Fruit fly (Drosophila melanogaster) whole organism, embryonic: ENCODE data around the gene Usp8.
A peak's percentile ranks its signal among the peaks of the same experiment; 100 is the strongest.

Experiments used
- Antp ChIP-seq: fragments of 200-800 bp; sonication (Bioruptor generic); optimal IDR thresholded peaks from 3 replicates; lab custom pipeline; 2016; ENCODE audit warnings: missing biosample characterization, missing genetic modification characterization
- B-H2 ChIP-seq: fragments of 200-800 bp; sonication (Bioruptor generic); optimal IDR thresholded peaks from 2 replicates; lab custom pipeline; 2018; ENCODE audit warnings: missing biosample characterization, mild to moderate bottlenecking, missing genetic modification characterization
- CG10979 ChIP-seq: fragments of 200-800 bp; sonication (Bioruptor generic); optimal IDR thresholded peaks from 2 replicates; lab custom pipeline; 2018; ENCODE audit warnings: missing biosample characterization, mild to moderate bottlenecking, missing genetic modification characterization, moderate library complexity
- CG17568 ChIP-seq: fragments of 200-800 bp; sonication (Bioruptor generic); optimal IDR thresholded peaks from 2 replicates; lab custom pipeline; 2018; ENCODE audit warnings: missing biosample characterization, mild to moderate bottlenecking, missing genetic modification characterization, moderate library complexity
- CG30020 ChIP-seq: fragments of 200-800 bp; optimal IDR thresholded peaks from 2 replicates; lab custom pipeline; 2019; ENCODE audit warnings: missing biosample characterization, mild to moderate bottlenecking, missing genetic modification characterization, moderate library complexity
- CG3163 ChIP-seq: fragments of 200-800 bp; sonication (Bioruptor generic); optimal IDR thresholded peaks from 3 replicates; lab custom pipeline; 2016; ENCODE audit warnings: missing biosample characterization, missing genetic modification characterization
- CG34422 ChIP-seq: fragments of 200-800 bp; sonication (Bioruptor generic); IDR thresholded peaks from 3 replicates; pipeline ENCODE4 v1.3.6; 2022; ENCODE audit warnings: missing biosample characterization, missing genetic modification characterization
- CG3847 ChIP-seq: fragments of 200-800 bp; sonication (Bioruptor generic); IDR thresholded peaks from 2 replicates; pipeline ENCODE4 v1.3.6; 2022; ENCODE audit warnings: missing biosample characterization, missing genetic modification characterization
- CG4360 ChIP-seq: fragments of 200-800 bp; sonication (Bioruptor generic); IDR thresholded peaks from 2 replicates; pipeline ENCODE4 v1.3.6; 2022; ENCODE audit warnings: missing biosample characterization, missing genetic modification characterization
- CG4730 ChIP-seq: fragments of 200-800 bp; sonication (Bioruptor generic); IDR thresholded peaks from 2 replicates; pipeline ENCODE4 v1.3.6; 2022; ENCODE audit warnings: missing biosample characterization, missing genetic modification characterization
- CG4820 ChIP-seq: fragments of 200-800 bp; sonication (Bioruptor generic); optimal IDR thresholded peaks from 3 replicates; lab custom pipeline; 2016; ENCODE audit warnings: missing biosample characterization, missing genetic modification characterization
- CG5180 ChIP-seq: fragments of 200-800 bp; sonication (Bioruptor generic); optimal IDR thresholded peaks from 3 replicates; lab custom pipeline; 2017; ENCODE audit warnings: missing biosample characterization, missing genetic modification characterization, mild to moderate bottlenecking, moderate library complexity, missing genetic modification reagents
- CG7786 ChIP-seq: fragments of 200-800 bp; sonication (Bioruptor generic); optimal IDR thresholded peaks from 2 replicates; lab custom pipeline; 2016; ENCODE audit warnings: missing biosample characterization, missing genetic modification characterization
- CG8359 ChIP-seq: fragments of 200-800 bp; sonication (Bioruptor generic); optimal IDR thresholded peaks from 2 replicates; lab custom pipeline; 2017; ENCODE audit warnings: missing biosample characterization, mild to moderate bottlenecking, missing genetic modification characterization, borderline replicate concordance
- Dad ChIP-seq: fragments of 200-800 bp; sonication (Bioruptor generic); optimal IDR thresholded peaks from 3 replicates; lab custom pipeline; 2016; ENCODE audit warnings: missing biosample characterization, missing genetic modification characterization
- Dip2 ChIP-seq: fragments of 200-800 bp; sonication (Bioruptor generic); IDR thresholded peaks from 2 replicates; pipeline ENCODE4 v1.3.6; 2022; ENCODE audit warnings: missing biosample characterization, missing genetic modification characterization
- Dip3 ChIP-seq: fragments of 200-800 bp; sonication (Bioruptor generic); optimal IDR thresholded peaks from 3 replicates; lab custom pipeline; 2016; ENCODE audit warnings: missing biosample characterization, missing genetic modification characterization
- Ets65A ChIP-seq: fragments of 200-800 bp; sonication (Bioruptor generic); peaks from one replicate; lab custom pipeline; 2016; ENCODE audit warnings: missing biosample characterization, missing genetic modification characterization
- GATAe ChIP-seq: fragments of 200-800 bp; sonication (Bioruptor generic); conservative IDR thresholded peaks from 2 replicates; pipeline ENCODE4 v1.3.6; 2022; ENCODE audit warnings: missing biosample characterization, missing genetic modification characterization
- Gsc ChIP-seq: fragments of 200-800 bp; sonication (Bioruptor generic); IDR thresholded peaks from 2 replicates; pipeline ENCODE4 v1.3.6; 2022; ENCODE audit warnings: missing biosample characterization, missing genetic modification characterization
- Hand ChIP-seq: fragments of 200-800 bp; sonication (Bioruptor generic); optimal IDR thresholded peaks from 2 replicates; lab custom pipeline; 2017; ENCODE audit warnings: mild to moderate bottlenecking, missing biosample characterization, missing genetic modification reagents, missing genetic modification characterization
- Hey ChIP-seq: fragments of 200-800 bp; sonication (Bioruptor generic); optimal IDR thresholded peaks from 3 replicates; lab custom pipeline; 2018; ENCODE audit warnings: missing biosample characterization, mild to moderate bottlenecking, missing genetic modification characterization
- Hsf ChIP-seq: fragments of 200-800 bp; sonication (Bioruptor generic); optimal IDR thresholded peaks from 3 replicates; lab custom pipeline; 2016; ENCODE audit warnings: missing biosample characterization, missing genetic modification characterization
- Lpt ChIP-seq: fragments of >200 bp; optimal IDR thresholded peaks from 2 replicates; lab custom pipeline; 2018; ENCODE audit warnings: missing biosample characterization, missing genetic modification characterization
- Mes4 ChIP-seq: fragments of 200-800 bp; sonication (Bioruptor generic); optimal IDR thresholded peaks from 2 replicates; lab custom pipeline; 2016; ENCODE audit warnings: missing biosample characterization, missing genetic modification characterization
- Nf-YA ChIP-seq: fragments of 200-800 bp; sonication (Bioruptor generic); IDR thresholded peaks from 2 replicates; pipeline ENCODE4 v1.3.6; 2022; ENCODE audit warnings: missing biosample characterization, missing genetic modification characterization
- Ptx1 ChIP-seq: fragments of 200-800 bp; sonication (Bioruptor generic); IDR thresholded peaks from 2 replicates; pipeline ENCODE4 v1.3.6; 2022; ENCODE audit warnings: missing biosample characterization, missing genetic modification characterization
- Ravus ChIP-seq: fragments of 200-800 bp; sonication (Bioruptor generic); IDR thresholded peaks from 2 replicates; pipeline ENCODE4 v1.3.6; 2022; ENCODE audit warnings: missing biosample characterization, missing genetic modification characterization
- Rfx ChIP-seq: fragments of 200-800 bp; sonication (Bioruptor generic); IDR thresholded peaks from 2 replicates; pipeline ENCODE4 v1.3.6; 2022; ENCODE audit warnings: missing biosample characterization, missing genetic modification characterization
- Taf1 ChIP-seq: fragments of 200-800 bp; sonication (Bioruptor generic); IDR thresholded peaks from 2 replicates; pipeline ENCODE4 v1.3.6; 2022; ENCODE audit warnings: missing biosample characterization, missing genetic modification characterization
- ap ChIP-seq: fragments of 200-800 bp; sonication (Bioruptor generic); IDR thresholded peaks from 2 replicates; pipeline ENCODE4 v1.3.6; 2022; ENCODE audit warnings: missing biosample characterization, missing genetic modification characterization
- bab2 ChIP-seq: fragments of 200-800 bp; sonication (Bioruptor generic); optimal IDR thresholded peaks from 2 replicates; lab custom pipeline; 2016; ENCODE audit warnings: missing biosample characterization, missing genetic modification characterization
- cato ChIP-seq: fragments of 200-800 bp; sonication (Bioruptor generic); optimal IDR thresholded peaks from 2 replicates; lab custom pipeline; 2016; ENCODE audit warnings: missing biosample characterization, missing genetic modification characterization, borderline replicate concordance
- caup ChIP-seq: fragments of 200-800 bp; sonication (Bioruptor generic); optimal IDR thresholded peaks from 3 replicates; lab custom pipeline; 2017; ENCODE audit warnings: missing biosample characterization, mild to moderate bottlenecking, missing genetic modification characterization, moderate library complexity; ENCODE audit not compliant: severe bottlenecking
- grn ChIP-seq: fragments of 200-800 bp; sonication (Bioruptor generic); optimal IDR thresholded peaks from 3 replicates; lab custom pipeline; 2017; ENCODE audit warnings: missing biosample characterization, missing genetic modification characterization
- insv ChIP-seq, 2 experiments: fragments of 200-800 bp; sonication (Bioruptor generic); optimal IDR thresholded peaks; 3 replicates each; lab custom pipeline; 2016 to 2018; ENCODE audit warnings: missing biosample characterization in 2 of 2, missing genetic modification characterization in 2 of 2
- jigr1 ChIP-seq: fragments of 200-800 bp; sonication (Bioruptor generic); IDR thresholded peaks from 3 replicates; pipeline ENCODE4 v1.3.6; 2022; ENCODE audit warnings: missing biosample characterization, missing genetic modification characterization
- jing ChIP-seq: fragments of 200-800 bp; sonication (Bioruptor generic); optimal IDR thresholded peaks from 2 replicates; lab custom pipeline; 2018; ENCODE audit warnings: missing biosample characterization, mild to moderate bottlenecking, missing genetic modification characterization
- jumu ChIP-seq: fragments of 200-800 bp; sonication (Bioruptor generic); optimal IDR thresholded peaks from 3 replicates; lab custom pipeline; 2016; ENCODE audit warnings: missing biosample characterization, missing genetic modification characterization
- knrl ChIP-seq: fragments of 200-800 bp; sonication (Bioruptor generic); IDR thresholded peaks from 3 replicates; pipeline ENCODE4 v1.3.6; 2022; ENCODE audit warnings: missing biosample characterization, missing genetic modification characterization; ENCODE audit not compliant: partially characterized antibody
- lab ChIP-seq: fragments of 200-800 bp; sonication (Bioruptor generic); optimal IDR thresholded peaks from 3 replicates; lab custom pipeline; 2017; ENCODE audit warnings: missing biosample characterization, missing genetic modification characterization, mild to moderate bottlenecking, moderate library complexity, missing genetic modification reagents
- lbe ChIP-seq: fragments of 200-800 bp; sonication (Bioruptor generic); optimal IDR thresholded peaks from 2 replicates; lab custom pipeline; 2016; ENCODE audit warnings: missing biosample characterization, mild to moderate bottlenecking, missing genetic modification characterization
- nmo ChIP-seq: fragments of 200-800 bp; sonication (Bioruptor generic); optimal IDR thresholded peaks from 2 replicates; lab custom pipeline; 2018; ENCODE audit warnings: missing biosample characterization, mild to moderate bottlenecking, missing genetic modification characterization, moderate library complexity
- otp ChIP-seq: fragments of 200-800 bp; sonication (Bioruptor generic); IDR thresholded peaks from 3 replicates; pipeline ENCODE4, ENCODE4 v1.3.6; 2022; ENCODE audit warnings: missing biosample characterization, missing genetic modification characterization
- repo ChIP-seq: fragments of 200-800 bp; sonication (Bioruptor generic); optimal IDR thresholded peaks from 2 replicates; lab custom pipeline; 2016; ENCODE audit warnings: missing biosample characterization, missing genetic modification characterization
- ssp ChIP-seq: fragments of 200-800 bp; sonication (Bioruptor generic); IDR thresholded peaks from 2 replicates; pipeline ENCODE4 v1.3.6; 2022; ENCODE audit warnings: missing biosample characterization, missing genetic modification characterization
- sug ChIP-seq: fragments of 200-800 bp; optimal IDR thresholded peaks from 2 replicates; lab custom pipeline; 2019; ENCODE audit warnings: missing biosample characterization, mild to moderate bottlenecking, missing genetic modification characterization, moderate library complexity
- tll ChIP-seq, 2 experiments: fragments of 200-800 bp in 1 of 2; fragments of >200 bp in 1 of 2; sonication (Bioruptor generic) in 1 of 2; optimal IDR thresholded peaks; 2 replicates each; lab custom pipeline; 2017 to 2019; ENCODE audit warnings: missing biosample characterization in 2 of 2, missing genetic modification characterization in 2 of 2, mild to moderate bottlenecking in 1 of 2, moderate library complexity in 1 of 2
- tup ChIP-seq: fragments of 200-800 bp; sonication (Bioruptor generic); optimal IDR thresholded peaks from 2 replicates; lab custom pipeline; 2016; ENCODE audit warnings: missing biosample characterization, mild to moderate bottlenecking, missing genetic modification characterization, moderate library complexity
- vvl ChIP-seq: fragments of 200-800 bp; sonication (Bioruptor generic); IDR thresholded peaks from 2 replicates; pipeline ENCODE4 v1.3.6; 2022; ENCODE audit warnings: missing biosample characterization, missing genetic modification characterization
- zen ChIP-seq: fragments of 200-800 bp; sonication (Bioruptor generic); optimal IDR thresholded peaks from 3 replicates; lab custom pipeline; 2018; ENCODE audit warnings: missing biosample characterization, mild to moderate bottlenecking, missing genetic modification characterization, moderate library complexity

The Usp8 gene

DNA sequence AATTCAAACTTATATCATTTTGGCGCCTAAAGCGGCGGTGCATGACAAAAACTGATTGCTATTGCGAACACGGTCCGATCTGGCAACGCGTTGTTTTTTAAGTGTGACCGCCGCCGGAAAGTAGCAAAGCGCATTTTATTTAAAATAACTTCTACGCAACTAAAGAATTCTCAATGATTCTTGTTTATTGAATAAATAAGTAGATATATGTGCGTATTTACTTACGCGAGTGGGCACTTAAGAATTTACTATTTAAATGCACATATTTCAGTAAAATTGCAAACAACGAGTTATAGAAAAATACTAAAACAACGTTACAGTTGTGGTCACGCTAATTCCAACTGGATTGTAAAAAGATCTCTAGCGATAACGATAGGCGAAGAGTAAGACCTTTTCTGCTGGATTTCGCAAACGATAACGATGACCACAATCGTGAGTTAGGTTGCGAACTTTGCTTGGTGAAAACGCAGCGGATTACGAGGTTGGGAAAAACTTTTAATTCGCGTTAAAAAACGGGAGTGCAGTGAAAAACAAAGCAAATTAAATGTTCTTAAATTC lies 21.9 kb downstream of the Usp8 start (continued):
- TF ChIP-seq tup (GFP tag; lab: Kevin White, UChicago), result no peak
- no peak for TF ChIP-seq caup (GFP tag; lab: Kevin White, UChicago)
- TF ChIP-seq lbe (GFP tag; lab: Kevin White, UChicago), result no peak
- TF ChIP-seq CG3847 (GFP tag; lab: Robert Waterston, UW), result peak; percentile 70
- no peak for TF ChIP-seq Hey (tag; lab: Kevin White, UChicago)
- no peak for TF ChIP-seq CG4360 (GFP tag; lab: Robert Waterston, UW)
- TF ChIP-seq CG4820 (GFP tag; lab: Kevin White, UChicago), result no peak
- no peak for TF ChIP-seq Antp (GFP tag; lab: Kevin White, UChicago)
- TF ChIP-seq Hand (GFP tag; lab: Kevin White, UChicago), result no peak
- no peak for TF ChIP-seq zen (tag; lab: Kevin White, UChicago)
- peak; percentile 17 for TF ChIP-seq CG3163 (GFP tag; lab: Kevin White, UChicago)
- peak; percentile 36 for TF ChIP-seq Dip3 (GFP tag; lab: Kevin White, UChicago)
- TF ChIP-seq CG30020 (tag; lab: Kevin White, UChicago), result peak; percentile 23
- TF ChIP-seq sug (tag; lab: Kevin White, UChicago), result no peak
- TF ChIP-seq Taf1 (GFP tag; lab: Robert Waterston, UW), result no peak
- TF ChIP-seq tll (GFP tag; optimal IDR thresholded peaks at IDR 0.05; lab: Kevin White, UChicago), result no peak
- TF ChIP-seq Gsc (GFP tag; lab: Robert Waterston, UW), result no peak
- TF ChIP-seq ssp (GFP tag; lab: Robert Waterston, UW), result no peak
- no peak for TF ChIP-seq bab2 (GFP tag; lab: Kevin White, UChicago)
- TF ChIP-seq CG5180 (GFP tag; lab: Kevin White, UChicago), result no peak
- TF ChIP-seq otp (GFP tag; lab: Robert Waterston, UW), result no peak
- no peak for TF ChIP-seq grn
- TF ChIP-seq Hsf (GFP tag; lab: Kevin White, UChicago), result peak; percentile 6
- TF ChIP-seq cato (GFP tag; lab: Kevin White, UChicago), result no peak
- TF ChIP-seq Dad (GFP tag; lab: Kevin White, UChicago), result no peak
- TF ChIP-seq knrl (GFP tag; lab: Robert Waterston, UW), result peak; percentile 61; the same call in 2 of the 3 replicates
- no peak for TF ChIP-seq Nf-YA (GFP tag; lab: Robert Waterston, UW)
- TF ChIP-seq CG4730, result no peak
- no peak for TF ChIP-seq lab (GFP tag; lab: Kevin White, UChicago)
- no peak for TF ChIP-seq CG34422 (GFP tag; lab: Robert Waterston, UW)
- TF ChIP-seq insv (GFP tag; optimal IDR thresholded peaks at IDR 0.05; lab: Kevin White, UChicago), result peak; percentile 72 to 97
- no peak for TF ChIP-seq Mes4 (GFP tag; lab: Kevin White, UChicago)
- no peak for TF ChIP-seq Ptx1 (GFP tag; lab: Robert Waterston, UW)
- TF ChIP-seq jumu (GFP tag; lab: Kevin White, UChicago), result peak; percentile 19
- TF ChIP-seq jigr1, result no peak
- no peak for TF ChIP-seq B-H2
- TF ChIP-seq Dip2 (GFP tag; lab: Robert Waterston, UW), result no peak
- 0 out of 2 replicates have a peak, but pooled peaks have one; percentile 7 for TF ChIP-seq vvl (GFP tag; lab: Robert Waterston, UW)
- TF ChIP-seq GATAe (GFP tag; lab: Robert Waterston, UW), result no peak
- TF ChIP-seq CG17568 (GFP tag; lab: Kevin White, UChicago), result no peak
- TF ChIP-seq Lpt (GFP tag; lab: Kevin White, UChicago), result no peak
- TF ChIP-seq Ets65A (GFP tag; lab: Kevin White, UChicago), result peak; percentile 25
- TF ChIP-seq CG7786, result no peak
- peak; percentile 62 for TF ChIP-seq nmo (GFP tag; lab: Kevin White, UChicago)
- TF ChIP-seq jing (GFP tag; lab: Kevin White, UChicago), result no peak
- no peak for TF ChIP-seq ap (GFP tag; lab: Robert Waterston, UW)
- TF ChIP-seq Ravus (GFP tag; lab: Robert Waterston, UW), result no peak
- no peak for TF ChIP-seq CG8359
- TF ChIP-seq CG10979 (tag; lab: Kevin White, UChicago), result no peak
- no peak for TF ChIP-seq Rfx (GFP tag; lab: Robert Waterston, UW)
- no peak for TF ChIP-seq repo
